Fruit fly (Drosophila melanogaster): Measurements from ENCODE around the gene Pfdn5.
A peak's percentile ranks its signal among the peaks of the same experiment; 100 is the strongest.

The Pfdn5 gene

dm6 chr3R:22467939-22468571 is 18.8 kb upstream of the Pfdn5 start, which contains the start of the genes CG5377 and Nrx-1 (continued):
- TF ChIP-seq Jarid2 (GFP tag; optimal IDR thresholded peaks at IDR 0.05) (no peak), MTF-1 (GFP tag; optimal IDR thresholded peaks at IDR 0.05; ENCODE audit: borderline replicate concordance) (no peak), Nf-YA (GFP tag; IDR thresholded peaks at IDR 0.05) (no peak), CG14050 (GFP tag; IDR thresholded peaks at IDR 0.05) (no peak), CG15073 (GFP tag; optimal IDR thresholded peaks at IDR 0.05) (no peak), grn (GFP tag; optimal IDR thresholded peaks at IDR 0.05) (peak; percentile 92), E2f1 (GFP tag; IDR thresholded peaks at IDR 0.05) (no peak), Asciz (GFP tag; optimal IDR thresholded peaks at IDR 0.05) (no peak), phol (tag; optimal IDR thresholded peaks at IDR 0.05) (peak; percentile 21), MBD-R2 (GFP tag; IDR thresholded peaks at IDR 0.05) (peak; percentile 74), Pdp1 (GFP tag; optimal IDR thresholded peaks at IDR 0.05) (peak in 1 of 2 experiments; percentile 78), Med (GFP tag) (no peak), Dref (GFP tag; IDR thresholded peaks at IDR 0.05) (no peak), Dip3 (GFP tag; optimal IDR thresholded peaks at IDR 0.05) (no peak), zfh1 (GFP tag; IDR thresholded peaks at IDR 0.05) (no peak), gfzf (GFP tag; optimal IDR thresholded peaks at IDR 0.05) (peak; percentile 65), CG14710 (tag; optimal IDR thresholded peaks at IDR 0.05) (peak; percentile 77), trem (tag; optimal IDR thresholded peaks at IDR 0.05) (peak; percentile 23), E2f2 (GFP tag; IDR thresholded peaks at IDR 0.05) (peak; percentile 59), CG12155 (GFP tag; optimal IDR thresholded peaks at IDR 0.05) (no peak), BEAF-32 (GFP tag; optimal IDR thresholded peaks at IDR 0.05) (peak; percentile 7), Tbp (GFP tag; optimal IDR thresholded peaks at IDR 0.05) (no peak)

dm6 chr3R:22468829-22469487 is 17.9 kb upstream of the Pfdn5 start:
- peak; percentile 71; the same call in 1 of the 2 replicates for TF ChIP-seq chm (GFP tag; IDR thresholded peaks at IDR 0.05)
- peak; percentile 87 for TF ChIP-seq unpg (GFP tag; optimal IDR thresholded peaks at IDR 0.05)
- peak; percentile 70 for TF ChIP-seq CG10979 (tag; optimal IDR thresholded peaks at IDR 0.05)
- TF ChIP-seq tna (GFP tag; IDR thresholded peaks at IDR 0.05; ENCODE audit: partially characterized antibody) = no peak
- TF ChIP-seq CG4617 (GFP tag; optimal IDR thresholded peaks at IDR 0.05; ENCODE audit: borderline replicate concordance) = peak; percentile 43
- no peak for TF ChIP-seq Opbp (GFP tag; IDR thresholded peaks at IDR 0.05; ENCODE audit: partially characterized antibody)
- peak; percentile 76 for TF ChIP-seq Myb (GFP tag; optimal IDR thresholded peaks at IDR 0.05)
- TF ChIP-seq zen (tag; optimal IDR thresholded peaks at IDR 0.05) = peak; percentile 47
- TF ChIP-seq CG3726 (GFP tag; IDR thresholded peaks at IDR 0.05) = peak; percentile 76; the same call in 2 of the 3 replicates
- TF ChIP-seq CG8359 (GFP tag; optimal IDR thresholded peaks at IDR 0.05; ENCODE audit: borderline replicate concordance) = no peak
- TF ChIP-seq Fer2 (tag; optimal IDR thresholded peaks at IDR 0.05) = peak; percentile 77
- TF ChIP-seq Ets97D (GFP tag; optimal IDR thresholded peaks at IDR 0.05) = peak; percentile 50
- peak; percentile 68 for TF ChIP-seq CG18011 (GFP tag; optimal IDR thresholded peaks at IDR 0.05)
- TF ChIP-seq CG13287 (GFP tag; IDR thresholded peaks at IDR 0.05; ENCODE audit: partially characterized antibody) = no peak
- 0 out of 3 replicates have a peak, but pooled peaks have one; percentile 29 for TF ChIP-seq C15 (GFP tag; IDR thresholded peaks at IDR 0.05)
- no peak for TF ChIP-seq usp (GFP tag; optimal IDR thresholded peaks at IDR 0.05)
- TF ChIP-seq CG13775 (GFP tag; optimal IDR thresholded peaks at IDR 0.05) = peak; percentile 75
- TF ChIP-seq klu (GFP tag; IDR thresholded peaks at IDR 0.05) = peak; percentile 66
- TF ChIP-seq CG12744 (GFP tag; optimal IDR thresholded peaks at IDR 0.05) = peak; percentile 73
- no peak for TF ChIP-seq CG6791 (GFP tag; IDR thresholded peaks at IDR 0.05; ENCODE audit: partially characterized antibody)
- peak; percentile 77 for TF ChIP-seq CG12942 (GFP tag; optimal IDR thresholded peaks at IDR 0.05)
- TF ChIP-seq da (GFP tag; optimal IDR thresholded peaks at IDR 0.05) = peak; percentile 4
- peak; percentile 90 for TF ChIP-seq CG14014 (GFP tag; IDR thresholded peaks at IDR 0.05)
- TF ChIP-seq CG15696 (tag; optimal IDR thresholded peaks at IDR 0.05) = peak; percentile 10
- TF ChIP-seq row (GFP tag; IDR thresholded peaks at IDR 0.05) = peak; percentile 93
- peak in 1 of 2 experiments; percentile 75 for TF ChIP-seq bsh (GFP tag; optimal IDR thresholded peaks at IDR 0.05)

Data from whole organism, embryonic.